Worm (Caenorhabditis elegans): ENCODE measurements around the gene clc-1.

- no peak for TF ChIP-seq dao-5 (tag; optimal IDR thresholded peaks at IDR 0.05)
- TF ChIP-seq him-1 (tag; optimal IDR thresholded peaks at IDR 0.05): no peak
- TF ChIP-seq W03F9.2 (tag; optimal IDR thresholded peaks at IDR 0.05): no peak
These were observed 14.7 kb downstream of the clc-1 start, which contains the start of gene lpr-5 for ce11 chrX:11061904-11062303.

Measured in whole organism, L4/young adult.